Worm (Caenorhabditis elegans) whole organism, midembryonic: Measurements from ENCODE around the gene Y53G8AM.8.

Source experiments
- T22C8.4 ChIP-seq: fragments of 200-800 bp; sonication (Bioruptor generic); IDR thresholded peaks from 2 replicates; pipeline ENCODE4 v1.3.6; 2022; ENCODE audit warnings: missing genetic modification characterization, missing compliant biosample characterization
- cog-1 ChIP-seq: sonication (generic microtip); optimal IDR thresholded peaks from 2 replicates; lab custom pipeline; 2016; ENCODE audit warnings: missing genetic modification characterization, missing compliant biosample characterization
- flt-1 ChIP-seq: fragments of 200-800 bp; sonication (Bioruptor generic); IDR thresholded peaks from 2 replicates; pipeline ENCODE4 v1.3.6; 2022; ENCODE audit warnings: missing genetic modification characterization, missing compliant biosample characterization
- klf-2 ChIP-seq: fragments of 200-800 bp; sonication (Bioruptor generic); conservative IDR thresholded peaks from 2 replicates; pipeline ENCODE4 v1.3.6; 2022; ENCODE audit warnings: missing genetic modification reagents, missing genetic modification characterization, missing compliant biosample characterization
- med-1 ChIP-seq: sonication (generic microtip); optimal IDR thresholded peaks from 2 replicates; lab custom pipeline; 2017; ENCODE audit warnings: missing genetic modification characterization, mild to moderate bottlenecking, missing compliant biosample characterization, antibody characterized with exemption, missing genetic modification reagents; ENCODE audit not compliant: insufficient read depth
- ref-1 ChIP-seq: fragments of 200-800 bp; sonication (Bioruptor generic); conservative IDR thresholded peaks from 2 replicates; pipeline ENCODE4 v1.3.6; 2022; ENCODE audit warnings: missing genetic modification reagents, missing genetic modification characterization, missing compliant biosample characterization
- tab-1 ChIP-seq: fragments of 200-800 bp; sonication (Bioruptor generic); IDR thresholded peaks from 2 replicates; pipeline ENCODE4 v1.3.6; 2022; ENCODE audit warnings: missing genetic modification characterization, missing compliant biosample characterization
- ztf-23 ChIP-seq: fragments of 200-800 bp; sonication (Bioruptor generic); IDR thresholded peaks from 2 replicates; pipeline ENCODE4 v1.3.6; 2022; ENCODE audit warnings: missing genetic modification reagents, missing genetic modification characterization, missing compliant biosample characterization
- ztf-29 ChIP-seq: fragments of 200-800 bp; sonication (Bioruptor generic); IDR thresholded peaks from 2 replicates; pipeline ENCODE4 v1.3.6; 2022; ENCODE audit warnings: missing genetic modification reagents, missing genetic modification characterization, missing compliant biosample characterization

The Y53G8AM.8 gene

ce11 chrIII:3278610-3279009, at the start of gene Y53G8AM.8:
TSS of gene Y53G8AM.8 (minus strand) at chrIII:3278710.
- TF ChIP-seq ztf-29 (GFP tag; lab: Robert Waterston, UW) (no peak), ref-1 (no peak), cog-1 (tag; lab: Kevin White, UChicago) (no peak), ztf-23 (GFP tag; lab: Robert Waterston, UW) (no peak), klf-2 (GFP tag; lab: Robert Waterston, UW) (no peak), flt-1 (no peak), tab-1 (GFP tag; lab: Robert Waterston, UW) (no peak), T22C8.4 (GFP tag; lab: Robert Waterston, UW) (no peak), med-1 (GFP tag; lab: Kevin White, UChicago) (no peak)

ce11 chrIII:3323906-3324305, 45.4 kb upstream of the Y53G8AM.8 start:
- TF ChIP-seq ztf-29 (GFP tag; lab: Robert Waterston, UW): no peak
- 0 out of 2 replicates have a peak, but pooled peaks have one; percentile 41 for TF ChIP-seq ztf-23 (GFP tag; lab: Robert Waterston, UW)

DNA sequence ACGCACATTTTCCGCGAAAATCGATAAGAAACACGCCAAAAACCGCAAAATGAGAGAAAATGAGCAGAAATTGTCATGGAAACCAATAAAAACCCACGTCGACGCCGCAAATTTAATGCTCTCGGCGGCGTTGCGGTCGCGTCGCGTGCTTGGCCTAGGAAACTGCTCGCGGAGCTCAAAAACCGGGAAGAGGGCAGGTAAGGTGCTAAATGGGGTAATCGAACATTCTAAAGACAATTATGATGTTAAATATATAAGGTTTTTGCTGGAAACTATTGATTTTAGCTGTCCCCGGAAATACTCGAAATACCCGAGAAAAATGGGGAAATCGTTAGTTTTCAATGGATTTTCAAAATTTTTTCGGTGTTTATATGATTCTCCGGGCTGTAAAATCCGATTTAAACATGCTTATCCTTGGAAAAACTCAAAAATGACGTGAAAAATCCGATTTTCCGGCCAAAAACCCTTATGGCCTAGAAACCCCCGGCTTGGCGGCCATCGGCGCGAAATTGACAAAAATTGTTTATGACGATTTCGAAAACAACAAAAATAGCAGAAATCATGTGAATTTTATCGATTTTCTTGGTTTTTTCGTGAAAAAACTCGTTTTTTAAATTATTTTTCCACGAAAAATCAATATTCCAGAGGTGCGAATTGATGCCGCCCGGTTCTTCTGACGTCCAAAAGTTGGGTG, 44.0 kb upstream of the Y53G8AM.8 start, which contains the start of gene phf-15:
Gene phf-15, plus strand, starts transcription at position 537 of the 694 bp plus-strand sequence.
- TF ChIP-seq ref-1: no peak
- TF ChIP-seq ztf-29 (GFP tag; lab: Robert Waterston, UW): no peak
- TF ChIP-seq tab-1 (GFP tag; lab: Robert Waterston, UW): no peak

- TF ChIP-seq ztf-29 (GFP tag; lab: Robert Waterston, UW) (no peak), ztf-23 (GFP tag; lab: Robert Waterston, UW) (no peak), flt-1 (no peak), ref-1 (no peak), T22C8.4 (GFP tag; lab: Robert Waterston, UW) (no peak), tab-1 (GFP tag; lab: Robert Waterston, UW) (no peak), med-1 (GFP tag; lab: Kevin White, UChicago) (no peak), klf-2 (GFP tag; lab: Robert Waterston, UW) (no peak), cog-1 (tag; lab: Kevin White, UChicago) (no peak)
Measured at ce11 chrIII:3321145-3321544, 42.6 kb upstream of the Y53G8AM.8 start, which contains the start of gene Y53G8AR.9. TSS of gene Y53G8AR.9 (minus strand) at chrIII:3321245.

- TF ChIP-seq ztf-29 (GFP tag; lab: Robert Waterston, UW) (no peak), ztf-23 (GFP tag; lab: Robert Waterston, UW) (no peak), med-1 (GFP tag; lab: Kevin White, UChicago) (no peak), cog-1 (tag; lab: Kevin White, UChicago) (no peak), T22C8.4 (GFP tag; lab: Robert Waterston, UW) (no peak), tab-1 (GFP tag; lab: Robert Waterston, UW) (no peak), flt-1 (no peak)
Measured at ce11 chrIII:3317887-3318286, 39.4 kb upstream of the Y53G8AM.8 start.

- TF ChIP-seq tab-1 (GFP tag; lab: Robert Waterston, UW) (no peak), klf-2 (GFP tag; lab: Robert Waterston, UW) (no peak), ztf-23 (GFP tag; lab: Robert Waterston, UW) (no peak), ztf-29 (GFP tag; lab: Robert Waterston, UW) (no peak), med-1 (GFP tag; lab: Kevin White, UChicago) (no peak), cog-1 (tag; lab: Kevin White, UChicago) (no peak), ref-1 (no peak), flt-1 (no peak), T22C8.4 (GFP tag; lab: Robert Waterston, UW) (no peak)
Measured at ce11 chrIII:3312111-3312510, 33.6 kb upstream of the Y53G8AM.8 start.

- TF ChIP-seq ztf-23 (GFP tag; lab: Robert Waterston, UW) (no peak), med-1 (GFP tag; lab: Kevin White, UChicago) (no peak), tab-1 (GFP tag; lab: Robert Waterston, UW) (no peak), T22C8.4 (GFP tag; lab: Robert Waterston, UW) (no peak), cog-1 (tag; lab: Kevin White, UChicago) (no peak), flt-1 (no peak), ref-1 (no peak), klf-2 (GFP tag; lab: Robert Waterston, UW) (no peak), ztf-29 (GFP tag; lab: Robert Waterston, UW) (no peak)
Measured at ce11 chrIII:3311607-3312006, 33.1 kb upstream of the Y53G8AM.8 start.

DNA sequence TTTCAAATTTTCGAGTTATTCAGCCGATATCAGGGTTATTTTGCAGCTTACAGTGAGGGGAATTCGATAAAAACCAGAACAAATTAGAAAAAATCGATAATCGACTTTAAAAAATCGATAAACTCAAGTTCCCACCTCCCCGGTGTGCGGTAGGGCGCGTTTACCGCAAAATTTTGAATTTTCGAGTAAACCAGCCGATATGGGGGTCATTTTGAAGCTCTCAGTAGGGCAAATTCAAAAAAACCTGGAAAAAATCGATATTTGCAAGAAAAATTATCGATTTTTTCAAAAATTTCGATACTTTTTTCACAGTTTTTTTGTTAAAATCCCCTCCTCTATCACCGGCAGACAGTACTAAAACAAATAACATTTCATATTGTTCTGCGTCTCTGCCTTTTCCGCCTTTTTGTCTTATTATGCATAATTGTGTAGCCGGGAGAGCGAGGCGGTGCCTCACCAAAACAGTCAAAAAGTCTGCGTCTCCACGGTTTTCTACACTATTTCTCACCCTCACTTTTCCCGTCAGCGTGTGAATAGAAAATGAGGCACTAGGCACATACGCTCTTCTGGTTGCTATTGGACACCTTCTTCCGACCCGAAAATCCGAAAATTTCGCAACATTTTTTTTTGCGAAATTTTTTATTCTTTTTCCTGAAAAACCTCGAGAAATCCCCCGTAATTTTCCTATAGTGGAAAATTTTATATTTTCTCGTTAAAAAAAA, 32.5 kb upstream of the Y53G8AM.8 start, which contains the start of gene ral-1:
Gene ral-1, plus strand, starts transcription at position 435 of the 722 bp plus-strand sequence.
- TF ChIP-seq ztf-29 (GFP tag; lab: Robert Waterston, UW) (no peak), ztf-23 (GFP tag; lab: Robert Waterston, UW) (no peak), T22C8.4 (GFP tag; lab: Robert Waterston, UW) (peak; percentile 84)

- TF ChIP-seq ztf-23 (GFP tag; lab: Robert Waterston, UW): no peak
- TF ChIP-seq T22C8.4 (GFP tag; lab: Robert Waterston, UW): no peak
- TF ChIP-seq med-1 (GFP tag; lab: Kevin White, UChicago): no peak
- no peak for TF ChIP-seq ztf-29 (GFP tag; lab: Robert Waterston, UW)
- no peak for TF ChIP-seq tab-1 (GFP tag; lab: Robert Waterston, UW)
- no peak for TF ChIP-seq ref-1
- TF ChIP-seq cog-1 (tag; lab: Kevin White, UChicago): no peak
- no peak for TF ChIP-seq flt-1
- no peak for TF ChIP-seq klf-2 (GFP tag; lab: Robert Waterston, UW)
Measured at ce11 chrIII:3309700-3310099, 31.2 kb upstream of the Y53G8AM.8 start.
